Fruit fly (Drosophila melanogaster): ENCODE measurements around the gene CG12535.

Gene CG12535

dm6 chrX:3360437-3361075, 88.2 kb downstream of the CG12535 start (continued):
- TF ChIP-seq CG8765 (GFP tag; IDR thresholded peaks at IDR 0.05), result no peak
- peak; percentile 46 for TF ChIP-seq CG10462 (GFP tag; optimal IDR thresholded peaks at IDR 0.05)
- TF ChIP-seq mld (GFP tag; IDR thresholded peaks at IDR 0.05; ENCODE audit: partially characterized antibody), result no peak
- no peak for TF ChIP-seq CG7987 (GFP tag; optimal IDR thresholded peaks at IDR 0.05)
- TF ChIP-seq CkIIα-i1 (GFP tag; IDR thresholded peaks at IDR 0.05), result no peak
- no peak for TF ChIP-seq Rx (GFP tag; IDR thresholded peaks at IDR 0.05)
- TF ChIP-seq CG18599 (GFP tag; optimal IDR thresholded peaks at IDR 0.05), result peak; percentile 73
- peak; percentile 11 for TF ChIP-seq CG13123 (GFP tag; optimal IDR thresholded peaks at IDR 0.05)
- peak; percentile 67 for TF ChIP-seq row (GFP tag; IDR thresholded peaks at IDR 0.05)
- peak; percentile 59 for TF ChIP-seq Myb (GFP tag; optimal IDR thresholded peaks at IDR 0.05)
- peak; percentile 47 for TF ChIP-seq chn (GFP tag; optimal IDR thresholded peaks at IDR 0.05)
- no peak for TF ChIP-seq repo (GFP tag; optimal IDR thresholded peaks at IDR 0.05)
- peak; percentile 24 for TF ChIP-seq slp2 (GFP tag; optimal IDR thresholded peaks at IDR 0.05)
- no peak; the same call in 1 of the 2 replicates for TF ChIP-seq CG32767 (GFP tag; IDR thresholded peaks at IDR 0.05)
- TF ChIP-seq CG15479 (GFP tag; optimal IDR thresholded peaks at IDR 0.05), result no peak
- peak; percentile 57 for TF ChIP-seq CG17385 (GFP tag; optimal IDR thresholded peaks at IDR 0.05)
- peak; percentile 72 for TF ChIP-seq Oli (tag; optimal IDR thresholded peaks at IDR 0.05)
- peak; percentile 12 for TF ChIP-seq trem (tag; optimal IDR thresholded peaks at IDR 0.05)
- TF ChIP-seq CG8290 (GFP tag; optimal IDR thresholded peaks at IDR 0.05), result no peak
- peak in 1 of 2 experiments; percentile 54 for TF ChIP-seq CG8290 (tag; optimal IDR thresholded peaks at IDR 0.05)
- TF ChIP-seq jigr1 (GFP tag; IDR thresholded peaks at IDR 0.05), result no peak
- TF ChIP-seq en (GFP tag; optimal IDR thresholded peaks at IDR 0.05), result no peak
- TF ChIP-seq CG3847 (GFP tag; IDR thresholded peaks at IDR 0.05), result peak; percentile 70
- peak; percentile 57 for TF ChIP-seq Camta (GFP tag; optimal IDR thresholded peaks at IDR 0.05)
- no peak for TF ChIP-seq pzg (GFP tag; optimal IDR thresholded peaks at IDR 0.05)
- TF ChIP-seq lilli (GFP tag; optimal IDR thresholded peaks at IDR 0.05), result peak; percentile 74
- no peak for TF ChIP-seq pros (GFP tag; optimal IDR thresholded peaks at IDR 0.05)
- TF ChIP-seq NC2α (GFP tag; optimal IDR thresholded peaks at IDR 0.05), result peak; percentile 42
- TF ChIP-seq CG34376 (GFP tag; optimal IDR thresholded peaks at IDR 0.05), result peak; percentile 45
- TF ChIP-seq vnd (GFP tag; IDR thresholded peaks at IDR 0.05; ENCODE audit: partially characterized antibody), result no peak
- TF ChIP-seq sd (tag; optimal IDR thresholded peaks at IDR 0.05), result no peak
- no peak for TF ChIP-seq Spps (tag; optimal IDR thresholded peaks at IDR 0.05)
- peak; percentile 30 for TF ChIP-seq CG8281 (tag; optimal IDR thresholded peaks at IDR 0.05)
- TF ChIP-seq B-H1 (GFP tag; IDR thresholded peaks at IDR 0.05), result no peak
- TF ChIP-seq ara (GFP tag; IDR thresholded peaks at IDR 0.05), result no peak
- TF ChIP-seq Dbx (GFP tag; IDR thresholded peaks at IDR 0.05), result peak; percentile 61; the same call in 1 of the 3 replicates
- TF ChIP-seq ssp (GFP tag; IDR thresholded peaks at IDR 0.05), result no peak
- peak; percentile 66 for TF ChIP-seq shn (GFP tag; optimal IDR thresholded peaks at IDR 0.05)
- no peak for TF ChIP-seq ac (GFP tag; optimal IDR thresholded peaks at IDR 0.05)
- TF ChIP-seq mirr (GFP tag; optimal IDR thresholded peaks at IDR 0.05), result peak; percentile 27
- no peak for TF ChIP-seq CG6791 (GFP tag; IDR thresholded peaks at IDR 0.05; ENCODE audit: partially characterized antibody)
- peak; percentile 71 for TF ChIP-seq PHDP (tag; optimal IDR thresholded peaks at IDR 0.05)
- TF ChIP-seq CG9437 (GFP tag; optimal IDR thresholded peaks at IDR 0.05), result peak; percentile 66
- no peak for TF ChIP-seq prd (optimal IDR thresholded peaks at IDR 0.05)
- TF ChIP-seq prd (GFP tag; IDR thresholded peaks at IDR 0.05), result peak; percentile 62
- no peak for TF ChIP-seq CG17186 (GFP tag; optimal IDR thresholded peaks at IDR 0.05)
- no peak for TF ChIP-seq GATAe (GFP tag; conservative IDR thresholded peaks at IDR 0.05)
- TF ChIP-seq amos (GFP tag; IDR thresholded peaks at IDR 0.05; ENCODE audit: partially characterized antibody), result no peak
- peak; percentile 92 for TF ChIP-seq Med (GFP tag)
- peak; percentile 14 for TF ChIP-seq exex (tag; optimal IDR thresholded peaks at IDR 0.05)
- peak; percentile 66 for TF ChIP-seq Fer1 (GFP tag; optimal IDR thresholded peaks at IDR 0.05)
